Fruit fly (Drosophila melanogaster): ENCODE data around the gene Msp300.

Gene Msp300

dm6 chr2L:5096761-5097160, 3.9 kb upstream of the Msp300 start (continued):
- TF ChIP-seq CG13296 (GFP tag; optimal IDR thresholded peaks at IDR 0.05), result peak; percentile 78
- TF ChIP-seq CG13775 (GFP tag; optimal IDR thresholded peaks at IDR 0.05), result no peak
- TF ChIP-seq Hr51 (GFP tag; optimal IDR thresholded peaks at IDR 0.05), result no peak
- no peak for TF ChIP-seq CG7786 (GFP tag; optimal IDR thresholded peaks at IDR 0.05)
- TF ChIP-seq Dref (GFP tag; IDR thresholded peaks at IDR 0.05), result no peak
- no peak for TF ChIP-seq hb (GFP tag; IDR thresholded peaks at IDR 0.05; ENCODE audit: partially characterized antibody)
- TF ChIP-seq CG17361 (GFP tag; IDR thresholded peaks at IDR 0.05), result no peak
- peak; percentile 80 for TF ChIP-seq Med (GFP tag)
- TF ChIP-seq Neu2 (GFP tag; optimal IDR thresholded peaks at IDR 0.05; ENCODE audit: borderline replicate concordance), result no peak
- TF ChIP-seq aop (GFP tag; IDR thresholded peaks at IDR 0.05), result no peak
- TF ChIP-seq CG8089 (GFP tag; optimal IDR thresholded peaks at IDR 0.05), result no peak
- TF ChIP-seq gt (GFP tag; IDR thresholded peaks at IDR 0.05), result no peak
- TF ChIP-seq CG4820 (GFP tag; optimal IDR thresholded peaks at IDR 0.05), result no peak
- TF ChIP-seq B-H1 (GFP tag; IDR thresholded peaks at IDR 0.05), result no peak; the same call in 2 of the 3 replicates
- no peak for TF ChIP-seq CG16815 (GFP tag; optimal IDR thresholded peaks at IDR 0.05)
- TF ChIP-seq CG2120 (GFP tag; optimal IDR thresholded peaks at IDR 0.05), result no peak
- no peak for TF ChIP-seq Tbp (GFP tag; optimal IDR thresholded peaks at IDR 0.05)
- TF ChIP-seq pb (GFP tag; optimal IDR thresholded peaks at IDR 0.05), result no peak
- no peak for TF ChIP-seq slbo (GFP tag; IDR thresholded peaks at IDR 0.05)
- no peak for TF ChIP-seq ssp (GFP tag; IDR thresholded peaks at IDR 0.05)
- TF ChIP-seq gsb (GFP tag; IDR thresholded peaks at IDR 0.05), result no peak
- no peak for TF ChIP-seq az2 (GFP tag; optimal IDR thresholded peaks at IDR 0.05)
- peak; percentile 23; the same call in 1 of the 2 replicates for TF ChIP-seq Awh (GFP tag; IDR thresholded peaks at IDR 0.05)
- no peak for TF ChIP-seq peb (GFP tag; IDR thresholded peaks at IDR 0.05)
- TF ChIP-seq tap (tag; optimal IDR thresholded peaks at IDR 0.05), result no peak
- TF ChIP-seq tgo (GFP tag; IDR thresholded peaks at IDR 0.05), result no peak
- peak; percentile 91 for TF ChIP-seq CG34376 (GFP tag; optimal IDR thresholded peaks at IDR 0.05)
- peak; percentile 33 to 34 for TF ChIP-seq Trl (optimal IDR thresholded peaks at IDR 0.05)
- peak; percentile 23 for TF ChIP-seq Trl (GFP tag; optimal IDR thresholded peaks at IDR 0.05)
- TF ChIP-seq CG9215 (GFP tag; IDR thresholded peaks at IDR 0.05), result no peak
- no peak for TF ChIP-seq Antp (GFP tag; optimal IDR thresholded peaks at IDR 0.05)
- no peak for TF ChIP-seq CG12744 (GFP tag; optimal IDR thresholded peaks at IDR 0.05)
- TF ChIP-seq CG17802 (tag; optimal IDR thresholded peaks at IDR 0.05), result no peak
- peak; percentile 70 for TF ChIP-seq CG4328 (GFP tag; optimal IDR thresholded peaks at IDR 0.05)
- TF ChIP-seq luna (GFP tag; optimal IDR thresholded peaks at IDR 0.05), result no peak
- no peak for TF ChIP-seq p53 (GFP tag; optimal IDR thresholded peaks at IDR 0.05)
- TF ChIP-seq otp (GFP tag; IDR thresholded peaks at IDR 0.05), result 0 out of 3 replicates have a peak, but pooled peaks have one; percentile 34
- TF ChIP-seq Dfd (GFP tag; optimal IDR thresholded peaks at IDR 0.05), result no peak
- no peak for TF ChIP-seq disco-r (GFP tag; optimal IDR thresholded peaks at IDR 0.05)
- no peak for TF ChIP-seq CG1603 (tag; optimal IDR thresholded peaks at IDR 0.05)
- TF ChIP-seq CG12391 (tag; optimal IDR thresholded peaks at IDR 0.05), result no peak
- TF ChIP-seq nmo (GFP tag; optimal IDR thresholded peaks at IDR 0.05), result no peak
- TF ChIP-seq CG6813 (GFP tag; optimal IDR thresholded peaks at IDR 0.05), result peak; percentile 89
- TF ChIP-seq CG17612 (GFP tag; IDR thresholded peaks at IDR 0.05), result no peak
- no peak for TF ChIP-seq CG31224 (GFP tag; IDR thresholded peaks at IDR 0.05)
- no peak for TF ChIP-seq Jarid2 (GFP tag; optimal IDR thresholded peaks at IDR 0.05)
- TF ChIP-seq sob (GFP tag; IDR thresholded peaks at IDR 0.05), result 0 out of 2 replicates have a peak, but pooled peaks have one; percentile 27
- peak; percentile 33; the same call in 1 of the 2 replicates for TF ChIP-seq vvl (GFP tag; IDR thresholded peaks at IDR 0.05)
- TF ChIP-seq gcm (GFP tag; optimal IDR thresholded peaks at IDR 0.05), result no peak
- no peak for TF ChIP-seq NC2β (GFP tag; optimal IDR thresholded peaks at IDR 0.05)
- TF ChIP-seq repo (GFP tag; optimal IDR thresholded peaks at IDR 0.05), result no peak
- TF ChIP-seq CG4854 (GFP tag; optimal IDR thresholded peaks at IDR 0.05), result no peak
- TF ChIP-seq pros (GFP tag; optimal IDR thresholded peaks at IDR 0.05), result no peak

Measured in whole organism, embryonic.